Fruit fly (Drosophila melanogaster) whole organism, embryonic: ENCODE results near the gene CG7065.

Experiments
- Atf3 ChIP-seq: fragments of 200-800 bp; sonication (Bioruptor generic); optimal IDR thresholded peaks from 3 replicates; lab custom pipeline; 2016; ENCODE audit warnings: missing biosample characterization, missing genetic modification characterization
- Awh ChIP-seq: fragments of 200-800 bp; sonication (Bioruptor generic); IDR thresholded peaks from 2 replicates; pipeline ENCODE4, ENCODE4 v1.3.6; 2022; ENCODE audit warnings: missing biosample characterization, missing genetic modification characterization
- CG10209 ChIP-seq: fragments of 200-800 bp; sonication (Bioruptor generic); optimal IDR thresholded peaks from 3 replicates; lab custom pipeline; 2017; ENCODE audit warnings: missing biosample characterization, mild to moderate bottlenecking, missing genetic modification characterization, missing genetic modification reagents
- CG10654 ChIP-seq: fragments of 200-800 bp; sonication (Bioruptor generic); optimal IDR thresholded peaks from 2 replicates; lab custom pipeline; 2016; ENCODE audit warnings: missing biosample characterization, missing genetic modification characterization
- CG11247 ChIP-seq: fragments of 200-800 bp; sonication (Bioruptor generic); IDR thresholded peaks from 2 replicates; pipeline ENCODE4 v1.3.6; 2022; ENCODE audit warnings: missing biosample characterization, missing genetic modification characterization
- CG13424 ChIP-seq: fragments of 200-800 bp; sonication (Bioruptor generic); optimal IDR thresholded peaks from 2 replicates; lab custom pipeline; 2019; ENCODE audit warnings: missing biosample characterization, mild to moderate bottlenecking, missing genetic modification characterization, moderate library complexity
- CG1529 ChIP-seq: fragments of 200-800 bp; sonication (Bioruptor generic); optimal IDR thresholded peaks from 3 replicates; lab custom pipeline; 2018; ENCODE audit warnings: missing biosample characterization, missing genetic modification characterization
- CG15601 ChIP-seq: fragments of 200-800 bp; sonication (Bioruptor generic); optimal IDR thresholded peaks from 3 replicates; lab custom pipeline; 2019; ENCODE audit warnings: missing biosample characterization, mild to moderate bottlenecking, missing genetic modification characterization, moderate library complexity
- CG16779 ChIP-seq: fragments of 200-800 bp; sonication (Bioruptor generic); IDR thresholded peaks from 2 replicates; pipeline ENCODE4 v1.3.6; 2022; ENCODE audit warnings: missing biosample characterization, missing genetic modification characterization
- CG16813 ChIP-seq: fragments of 200-800 bp; sonication (Bioruptor generic); IDR thresholded peaks from 3 replicates; pipeline ENCODE4 v1.3.6; 2022; ENCODE audit warnings: missing biosample characterization, missing genetic modification characterization; ENCODE audit not compliant: partially characterized antibody
- CG17829 ChIP-seq: fragments of 200-800 bp; optimal IDR thresholded peaks from 2 replicates; lab custom pipeline; 2019; ENCODE audit warnings: missing biosample characterization, mild to moderate bottlenecking, missing genetic modification characterization, moderate library complexity
- CG2889 ChIP-seq: fragments of 200-800 bp; sonication (Bioruptor generic); IDR thresholded peaks from 3 replicates; pipeline ENCODE4 v1.3.6; 2022; ENCODE audit warnings: missing biosample characterization, missing genetic modification characterization
- CG30403 ChIP-seq: fragments of 200-800 bp; sonication (Bioruptor generic); optimal IDR thresholded peaks from 3 replicates; lab custom pipeline; 2016; ENCODE audit warnings: missing biosample characterization, missing genetic modification characterization
- CG7357 ChIP-seq: fragments of 200-800 bp; sonication (Bioruptor generic); IDR thresholded peaks from 3 replicates; pipeline ENCODE4 v1.3.6; 2022; ENCODE audit warnings: missing biosample characterization, missing genetic modification characterization
- CG7556 ChIP-seq: fragments of 200-800 bp; sonication (Bioruptor generic); optimal IDR thresholded peaks from 2 replicates; lab custom pipeline; 2017; ENCODE audit warnings: missing biosample characterization, mild to moderate bottlenecking, missing genetic modification characterization
- CG8290 ChIP-seq, 3 experiments: fragments of 200-800 bp; sonication (Bioruptor generic); optimal IDR thresholded peaks; 2 replicates each; lab custom pipeline; 2016 to 2019; ENCODE audit warnings: missing biosample characterization in 3 of 3, missing genetic modification characterization in 3 of 3, mild to moderate bottlenecking in 2 of 3, moderate library complexity in 1 of 3
- Dbx ChIP-seq: fragments of 200-800 bp; sonication (Bioruptor generic); IDR thresholded peaks from 3 replicates; pipeline ENCODE4 v1.3.6; 2022; ENCODE audit warnings: missing biosample characterization, missing genetic modification characterization
- Dfd ChIP-seq, 2 experiments: fragments of >200 bp; optimal IDR thresholded peaks; 2 replicates each; lab custom pipeline; 2017; ENCODE audit warnings: missing biosample characterization in 2 of 2, missing genetic modification characterization in 2 of 2
- Dll ChIP-seq: fragments of 200-800 bp; sonication (Bioruptor generic); IDR thresholded peaks from 4 replicates; pipeline ENCODE4 v1.3.6; 2022; ENCODE audit warnings: missing biosample characterization, missing genetic modification characterization; ENCODE audit not compliant: partially characterized antibody
- Hr39 ChIP-seq: fragments of >200 bp; optimal IDR thresholded peaks from 2 replicates; lab custom pipeline; 2017
- Hr51 ChIP-seq, 2 experiments: fragments of 200-800 bp; sonication (Bioruptor generic); optimal IDR thresholded peaks; 2 replicates in 1 of 2; 3 replicates in 1 of 2; lab custom pipeline; 2016 to 2018; ENCODE audit warnings: missing biosample characterization in 2 of 2, missing genetic modification characterization in 2 of 2, mild to moderate bottlenecking in 1 of 2, moderate library complexity in 1 of 2
- Lhr ChIP-seq: fragments of 200-800 bp; sonication (Bioruptor generic); optimal IDR thresholded peaks from 3 replicates; lab custom pipeline; 2017; ENCODE audit warnings: mild to moderate bottlenecking, missing biosample characterization, missing genetic modification reagents, missing genetic modification characterization
- Lim3 ChIP-seq: fragments of 200-800 bp; sonication (Bioruptor generic); IDR thresholded peaks from 2 replicates; pipeline ENCODE4 v1.3.6; 2022; ENCODE audit warnings: missing biosample characterization, missing genetic modification characterization
- NK7.1 ChIP-seq: fragments of 200-800 bp; sonication (Bioruptor generic); optimal IDR thresholded peaks from 3 replicates; lab custom pipeline; 2016; ENCODE audit warnings: missing biosample characterization, missing genetic modification characterization
- Ptx1 ChIP-seq: fragments of 200-800 bp; sonication (Bioruptor generic); IDR thresholded peaks from 2 replicates; pipeline ENCODE4 v1.3.6; 2022; ENCODE audit warnings: missing biosample characterization, missing genetic modification characterization
- Side ChIP-seq: fragments of 200-800 bp; sonication (Bioruptor generic); optimal IDR thresholded peaks from 2 replicates; lab custom pipeline; 2016; ENCODE audit warnings: missing biosample characterization, missing genetic modification characterization
- Sry-δ ChIP-seq: fragments of 200-800 bp; sonication (Bioruptor generic); optimal IDR thresholded peaks from 2 replicates; lab custom pipeline; 2016; ENCODE audit warnings: missing biosample characterization, missing genetic modification characterization
- Taf1 ChIP-seq: fragments of 200-800 bp; sonication (Bioruptor generic); IDR thresholded peaks from 2 replicates; pipeline ENCODE4 v1.3.6; 2022; ENCODE audit warnings: missing biosample characterization, missing genetic modification characterization
- Xbp1 ChIP-seq: fragments of 200-800 bp; sonication (Bioruptor generic); optimal IDR thresholded peaks from 3 replicates; lab custom pipeline; 2016; ENCODE audit warnings: missing biosample characterization, mild to moderate bottlenecking, missing genetic modification characterization
- ac ChIP-seq: fragments of 200-800 bp; sonication (Bioruptor generic); optimal IDR thresholded peaks from 3 replicates; lab custom pipeline; 2017; ENCODE audit warnings: missing biosample characterization, mild to moderate bottlenecking, missing genetic modification characterization
- br ChIP-seq: fragments of >200 bp; optimal IDR thresholded peaks from 2 replicates; lab custom pipeline; 2017
- caup ChIP-seq: fragments of 200-800 bp; sonication (Bioruptor generic); optimal IDR thresholded peaks from 3 replicates; lab custom pipeline; 2017; ENCODE audit warnings: missing biosample characterization, mild to moderate bottlenecking, missing genetic modification characterization, moderate library complexity; ENCODE audit not compliant: severe bottlenecking
- chif ChIP-seq, 2 experiments: fragments of 200-800 bp; sonication (Bioruptor generic); optimal IDR thresholded peaks; 3 replicates each; lab custom pipeline; 2016; ENCODE audit warnings: missing biosample characterization in 2 of 2, missing genetic modification characterization in 2 of 2
- dm ChIP-seq: fragments of 200-800 bp; sonication (Bioruptor generic); optimal IDR thresholded peaks from 3 replicates; lab custom pipeline; 2016; ENCODE audit warnings: missing biosample characterization, missing genetic modification characterization
- en ChIP-seq: fragments of 200-800 bp; sonication (Bioruptor generic); optimal IDR thresholded peaks from 2 replicates; lab custom pipeline; 2016; ENCODE audit warnings: missing biosample characterization, missing genetic modification characterization
- fd102C ChIP-seq: fragments of 200-800 bp; sonication (Bioruptor generic); optimal IDR thresholded peaks from 2 replicates; lab custom pipeline; 2018; ENCODE audit warnings: missing biosample characterization, mild to moderate bottlenecking, missing genetic modification characterization, moderate library complexity
- grau ChIP-seq: fragments of 200-800 bp; optimal IDR thresholded peaks from 3 replicates; lab custom pipeline; 2019; ENCODE audit warnings: missing biosample characterization, mild to moderate bottlenecking, missing genetic modification characterization, moderate library complexity
- inv ChIP-seq: fragments of 200-800 bp; sonication (Bioruptor generic); IDR thresholded peaks from 2 replicates; pipeline ENCODE4 v1.3.6; 2022; ENCODE audit warnings: missing biosample characterization, missing genetic modification characterization; ENCODE audit not compliant: partially characterized antibody
- kay ChIP-seq: fragments of 200-800 bp; sonication (Bioruptor generic); optimal IDR thresholded peaks from 2 replicates; lab custom pipeline; 2016; ENCODE audit warnings: missing biosample characterization, missing genetic modification characterization
- lilli ChIP-seq: fragments of 200-800 bp; sonication (Bioruptor generic); optimal IDR thresholded peaks from 3 replicates; lab custom pipeline; 2016; ENCODE audit warnings: missing biosample characterization, missing genetic modification characterization
- pros ChIP-seq: fragments of 200-800 bp; sonication (Bioruptor generic); optimal IDR thresholded peaks from 3 replicates; lab custom pipeline; 2019; ENCODE audit warnings: missing biosample characterization, mild to moderate bottlenecking, missing genetic modification characterization, moderate library complexity
- repo ChIP-seq: fragments of 200-800 bp; sonication (Bioruptor generic); optimal IDR thresholded peaks from 2 replicates; lab custom pipeline; 2016; ENCODE audit warnings: missing biosample characterization, missing genetic modification characterization
- schlank ChIP-seq: fragments of 200-800 bp; sonication (Bioruptor generic); optimal IDR thresholded peaks from 2 replicates; lab custom pipeline; 2018; ENCODE audit warnings: missing biosample characterization, mild to moderate bottlenecking, missing genetic modification characterization
- sd ChIP-seq: fragments of 200-800 bp; sonication (Bioruptor generic); optimal IDR thresholded peaks from 3 replicates; lab custom pipeline; 2018; ENCODE audit warnings: missing biosample characterization, mild to moderate bottlenecking, missing genetic modification characterization, moderate library complexity
- seq ChIP-seq: fragments of 200-800 bp; sonication (Bioruptor generic); IDR thresholded peaks from 2 replicates; pipeline ENCODE4 v1.3.6; 2022; ENCODE audit warnings: missing biosample characterization, missing genetic modification characterization
- sima ChIP-seq: fragments of 200-800 bp; sonication (Bioruptor generic); optimal IDR thresholded peaks from 2 replicates; lab custom pipeline; 2016; ENCODE audit warnings: missing biosample characterization, missing genetic modification characterization
- sna ChIP-seq: fragments of 200-800 bp; sonication (Bioruptor generic); IDR thresholded peaks from 2 replicates; pipeline ENCODE4 v1.3.6; 2022; ENCODE audit warnings: missing biosample characterization, missing genetic modification characterization; ENCODE audit not compliant: partially characterized antibody
- tll ChIP-seq, 2 experiments: fragments of 200-800 bp in 1 of 2; fragments of >200 bp in 1 of 2; sonication (Bioruptor generic) in 1 of 2; optimal IDR thresholded peaks; 2 replicates each; lab custom pipeline; 2017 to 2019; ENCODE audit warnings: missing biosample characterization in 2 of 2, missing genetic modification characterization in 2 of 2, mild to moderate bottlenecking in 1 of 2, moderate library complexity in 1 of 2
- trem ChIP-seq: fragments of 200-800 bp; optimal IDR thresholded peaks from 3 replicates; lab custom pipeline; 2019; ENCODE audit warnings: missing biosample characterization, mild to moderate bottlenecking, missing genetic modification characterization, moderate library complexity
- tx ChIP-seq: fragments of 200-800 bp; sonication (Bioruptor generic); optimal IDR thresholded peaks from 2 replicates; lab custom pipeline; 2016; ENCODE audit warnings: missing biosample characterization, missing genetic modification characterization
- usp ChIP-seq: fragments of >200 bp; optimal IDR thresholded peaks from 2 replicates; lab custom pipeline; 2017; ENCODE audit warnings: missing biosample characterization, missing genetic modification characterization

Gene CG7065

dm6 chrX:9134922-9135453 is 7.3 kb upstream of the CG7065 start, which contains the start of gene fend (continued):
- no peak for TF ChIP-seq inv (GFP tag; lab: Robert Waterston, UW)
- TF ChIP-seq CG17829 (tag; lab: Kevin White, UChicago), result peak; percentile 61
- TF ChIP-seq Awh (GFP tag; lab: Robert Waterston, UW), result no peak
- peak; percentile 61 for TF ChIP-seq grau (tag; lab: Kevin White, UChicago)
- TF ChIP-seq trem (tag; lab: Kevin White, UChicago), result peak; percentile 23
- TF ChIP-seq Taf1, result no peak
- TF ChIP-seq CG2889, result no peak
- TF ChIP-seq CG11247 (GFP tag; lab: Robert Waterston, UW), result no peak
- TF ChIP-seq ac (GFP tag; lab: Kevin White, UChicago), result no peak
- TF ChIP-seq Lhr (GFP tag; lab: Kevin White, UChicago), result peak; percentile 14
- TF ChIP-seq dm (GFP tag; lab: Kevin White, UChicago), result no peak
- 0 out of 2 replicates have a peak, but pooled peaks have one; percentile 29 for TF ChIP-seq Ptx1
- TF ChIP-seq Sry-δ (GFP tag; lab: Kevin White, UChicago), result no peak
- TF ChIP-seq sd (tag; lab: Kevin White, UChicago), result no peak
- no peak for TF ChIP-seq fd102C (GFP tag; lab: Kevin White, UChicago)
- TF ChIP-seq CG15601, result no peak
- no peak for TF ChIP-seq schlank (tag; lab: Kevin White, UChicago)
- TF ChIP-seq CG7556, result peak; percentile 62
- no peak for TF ChIP-seq Dbx
- no peak for TF ChIP-seq sima (GFP tag; lab: Kevin White, UChicago)
- no peak for TF ChIP-seq CG7357 (GFP tag; lab: Robert Waterston, UW)
- no peak for TF ChIP-seq CG16813
- TF ChIP-seq Atf3 (GFP tag; lab: Kevin White, UChicago), result no peak
- TF ChIP-seq Hr51 (GFP tag; optimal IDR thresholded peaks at IDR 0.05; lab: Kevin White, UChicago), result peak; percentile 7 to 53
- peak; percentile 52 for TF ChIP-seq CG30403 (GFP tag; lab: Kevin White, UChicago)
- no peak for TF ChIP-seq Side (GFP tag; lab: Kevin White, UChicago)
- TF ChIP-seq pros (GFP tag; lab: Kevin White, UChicago), result peak; percentile 22
- no peak for TF ChIP-seq kay
- no peak for TF ChIP-seq Dfd (GFP tag; optimal IDR thresholded peaks at IDR 0.05; lab: Kevin White, UChicago)
- no peak for TF ChIP-seq chif (GFP tag; optimal IDR thresholded peaks at IDR 0.05; lab: Kevin White, UChicago)
- TF ChIP-seq Dll (GFP tag; lab: Robert Waterston, UW), result no peak
- no peak for TF ChIP-seq en (GFP tag; lab: Kevin White, UChicago)
- TF ChIP-seq tx (GFP tag; lab: Kevin White, UChicago), result no peak
- peak; percentile 61 for TF ChIP-seq CG13424 (tag; lab: Kevin White, UChicago)
- TF ChIP-seq CG16779 (GFP tag; lab: Robert Waterston, UW), result no peak
- no peak for TF ChIP-seq Lim3 (GFP tag; lab: Robert Waterston, UW)
- no peak for TF ChIP-seq sna (GFP tag; lab: Robert Waterston, UW)
- peak; percentile 23 for TF ChIP-seq caup (GFP tag; lab: Kevin White, UChicago)
- TF ChIP-seq br (lab: Kevin White, UChicago), result no peak
- no peak for TF ChIP-seq repo (GFP tag; lab: Kevin White, UChicago)
- peak; percentile 25 for TF ChIP-seq CG10209 (GFP tag; lab: Kevin White, UChicago)
- TF ChIP-seq Hr39 (lab: Kevin White, UChicago), result no peak
- peak; percentile 11 for TF ChIP-seq CG8290 (GFP tag; optimal IDR thresholded peaks at IDR 0.05; lab: Kevin White, UChicago)
- TF ChIP-seq CG8290 (tag; optimal IDR thresholded peaks at IDR 0.05; lab: Kevin White, UChicago), result no peak
- no peak for TF ChIP-seq tll (GFP tag; optimal IDR thresholded peaks at IDR 0.05; lab: Kevin White, UChicago)
- TF ChIP-seq Xbp1 (GFP tag; lab: Kevin White, UChicago), result no peak
- peak; percentile 17 for TF ChIP-seq CG1529 (GFP tag; lab: Kevin White, UChicago)
- 0 out of 2 replicates have a peak, but pooled peaks have one; percentile 10 for TF ChIP-seq seq (GFP tag; lab: Robert Waterston, UW)
- no peak for TF ChIP-seq CG10654 (GFP tag; lab: Kevin White, UChicago)
- no peak for TF ChIP-seq usp (GFP tag; lab: Kevin White, UChicago)
- TF ChIP-seq NK7.1 (GFP tag; lab: Kevin White, UChicago), result no peak
- peak; percentile 10 for TF ChIP-seq lilli (GFP tag; lab: Kevin White, UChicago)
